Worm (Caenorhabditis elegans) whole organism, L4 larva: ENCODE results near the gene sulp-7.

Source experiments
- D1046.2 ChIP-seq: fragments of 200-800 bp; sonication (Bioruptor generic); IDR thresholded peaks from 2 replicates; pipeline ENCODE4 v1.3.6; 2022; ENCODE audit warnings: missing genetic modification characterization, missing compliant biosample characterization
- F10B5.3 ChIP-seq: sonication (generic microtip); optimal IDR thresholded peaks from 2 replicates; lab custom pipeline; 2016; ENCODE audit warnings: mild to moderate bottlenecking, missing genetic modification characterization, missing compliant biosample characterization
- F26F4.8 ChIP-seq: fragments of 200-800 bp; sonication (Bioruptor generic); conservative IDR thresholded peaks from 2 replicates; pipeline ENCODE4 v1.3.6; 2022; ENCODE audit warnings: missing genetic modification characterization, missing compliant biosample characterization
- R02D3.7 ChIP-seq: fragments of 150-350 bp; sonication (generic microtip); optimal IDR thresholded peaks from 3 replicates; lab custom pipeline; 2014; ENCODE audit warnings: missing biosample characterization, missing genetic modification characterization
- T20F7.1 ChIP-seq: fragments of 200-800 bp; sonication (Bioruptor generic); optimal IDR thresholded peaks from 2 replicates; lab custom pipeline; 2018; ENCODE audit warnings: mild to moderate bottlenecking, missing genetic modification characterization, missing compliant biosample characterization
- T26A8.4 ChIP-seq: fragments of 200-800 bp; sonication (Bioruptor generic); IDR thresholded peaks from 2 replicates; pipeline ENCODE4 v1.3.6; 2022; ENCODE audit warnings: missing genetic modification characterization, missing compliant biosample characterization
- Y48G9A.11 ChIP-seq: fragments of 200-800 bp; sonication (Bioruptor generic); IDR thresholded peaks from 2 replicates; pipeline ENCODE4 v1.3.6; 2022; ENCODE audit warnings: missing genetic modification reagents, missing genetic modification characterization, missing compliant biosample characterization
- Y75B8A.6 ChIP-seq: fragments of 200-800 bp; sonication (Bioruptor generic); IDR thresholded peaks from 2 replicates; pipeline ENCODE4 v1.3.6; 2022; ENCODE audit warnings: missing genetic modification reagents, missing genetic modification characterization, missing compliant biosample characterization
- ama-1 ChIP-seq: fragments of 150-350 bp; optimal IDR thresholded peaks from 2 replicates; lab custom pipeline; 2014; ENCODE audit warnings: inconsistent platforms, mixed read lengths
- arid-1 ChIP-seq: fragments of 200-800 bp; sonication (Bioruptor generic); conservative IDR thresholded peaks from 2 replicates; pipeline ENCODE4 v1.3.6; 2022; ENCODE audit warnings: missing genetic modification reagents, missing genetic modification characterization, missing compliant biosample characterization
- ceh-32 ChIP-seq: sonication (generic microtip); optimal IDR thresholded peaks from 2 replicates; lab custom pipeline; 2016; ENCODE audit warnings: mild to moderate bottlenecking, missing genetic modification characterization, missing compliant biosample characterization; ENCODE audit not compliant: poor library complexity
- ceh-62 ChIP-seq: sonication (generic microtip); optimal IDR thresholded peaks from 2 replicates; lab custom pipeline; 2017; ENCODE audit warnings: missing biosample characterization, missing genetic modification characterization
- ctbp-1 ChIP-seq: fragments of 200-800 bp; sonication (Bioruptor generic); IDR thresholded peaks from 2 replicates; pipeline ENCODE4 v1.3.6; 2022; ENCODE audit warnings: missing genetic modification reagents, missing genetic modification characterization, missing compliant biosample characterization
- daf-16 ChIP-seq, 3 experiments: sonication (generic microtip); optimal IDR thresholded peaks; 2 replicates each; lab custom pipeline; 2016 to 2017; ENCODE audit warnings: missing genetic modification characterization in 3 of 3, missing genetic modification reagents in 3 of 3, mild to moderate bottlenecking in 2 of 3, missing compliant biosample characterization in 2 of 3, missing biosample characterization in 1 of 3, moderate library complexity in 1 of 3
- daf-19 ChIP-seq: fragments of 200-800 bp; sonication (Bioruptor generic); conservative IDR thresholded peaks from 2 replicates; pipeline ENCODE4 v1.3.6; 2022; ENCODE audit warnings: missing genetic modification characterization, missing compliant biosample characterization
- dmd-6 ChIP-seq: fragments of 200-800 bp; sonication (Bioruptor generic); IDR thresholded peaks from 2 replicates; pipeline ENCODE4 v1.3.6; 2022; ENCODE audit warnings: missing genetic modification reagents, missing genetic modification characterization, missing compliant biosample characterization
- dmd-8 ChIP-seq: fragments of 200-800 bp; sonication (Bioruptor generic); IDR thresholded peaks from 2 replicates; pipeline ENCODE4 v1.3.6; 2022; ENCODE audit warnings: missing genetic modification characterization, missing compliant biosample characterization
- dmd-9 ChIP-seq: fragments of 200-800 bp; sonication (Bioruptor generic); IDR thresholded peaks from 2 replicates; pipeline ENCODE4 v1.3.6; 2022; ENCODE audit warnings: missing genetic modification reagents, missing genetic modification characterization, missing compliant biosample characterization
- dve-1 ChIP-seq: sonication (generic microtip); optimal IDR thresholded peaks from 2 replicates; lab custom pipeline; 2017; ENCODE audit warnings: antibody characterized with exemption, mild to moderate bottlenecking, missing genetic modification characterization, missing compliant biosample characterization; ENCODE audit not compliant: insufficient read depth
- fos-1 ChIP-seq: fragments of 150-350 bp; optimal IDR thresholded peaks from 2 replicates; lab custom pipeline; 2014; ENCODE audit warnings: missing biosample characterization, missing genetic modification characterization
- gei-8 ChIP-seq: fragments of 200-800 bp; sonication (Bioruptor generic); optimal IDR thresholded peaks from 2 replicates; lab custom pipeline; 2018; ENCODE audit warnings: mild to moderate bottlenecking, missing genetic modification characterization, missing compliant biosample characterization
- hlh-11 ChIP-seq: fragments of 200-800 bp; sonication (Bioruptor generic); optimal IDR thresholded peaks from 2 replicates; lab custom pipeline; 2018; ENCODE audit warnings: mild to moderate bottlenecking, missing genetic modification characterization, missing compliant biosample characterization
- hlh-30 ChIP-seq: sonication (generic microtip); optimal IDR thresholded peaks from 2 replicates; lab custom pipeline; 2017; ENCODE audit warnings: antibody characterized with exemption, mild to moderate bottlenecking, missing genetic modification characterization, missing compliant biosample characterization; ENCODE audit not compliant: insufficient read depth
- hmg-1.1 ChIP-seq: fragments of 200-800 bp; sonication (Bioruptor generic); IDR thresholded peaks from 2 replicates; pipeline ENCODE4 v1.3.6; 2022; ENCODE audit warnings: missing genetic modification reagents, missing genetic modification characterization, missing compliant biosample characterization
- jun-1 ChIP-seq: fragments of 150-350 bp; optimal IDR thresholded peaks from 2 replicates; lab custom pipeline; 2014; ENCODE audit warnings: missing biosample characterization, missing genetic modification reagents, missing genetic modification characterization
- lim-7 ChIP-seq: fragments of 200-800 bp; sonication (Bioruptor generic); IDR thresholded peaks from 2 replicates; pipeline ENCODE4 v1.3.6; 2022; ENCODE audit warnings: missing genetic modification characterization, missing compliant biosample characterization
- madf-5 ChIP-seq, 2 experiments: fragments of 200-800 bp; sonication (Bioruptor generic); IDR thresholded peaks; 2 replicates each; pipeline ENCODE4 v1.3.6; 2022; ENCODE audit warnings: missing compliant biosample characterization in 2 of 2, missing genetic modification characterization in 2 of 2
- mdt-29 ChIP-seq: fragments of 200-800 bp; sonication (Bioruptor generic); IDR thresholded peaks from 2 replicates; pipeline ENCODE4 v1.3.6; 2022; ENCODE audit warnings: missing genetic modification reagents, missing genetic modification characterization, missing compliant biosample characterization
- mep-1 ChIP-seq: fragments of 150-350 bp; sonication (generic microtip); optimal IDR thresholded peaks from 3 replicates; lab custom pipeline; 2014; ENCODE audit warnings: missing biosample characterization, missing genetic modification characterization
- mes-2 ChIP-seq: sonication (generic microtip); optimal IDR thresholded peaks from 2 replicates; lab custom pipeline; 2016; ENCODE audit warnings: missing genotype, mild to moderate bottlenecking, missing genetic modification characterization, missing compliant biosample characterization; ENCODE audit not compliant: poor library complexity, severe bottlenecking
- nhr-111 ChIP-seq: fragments of 200-800 bp; sonication (Bioruptor generic); optimal IDR thresholded peaks from 2 replicates; lab custom pipeline; 2018; ENCODE audit warnings: mild to moderate bottlenecking, missing genetic modification characterization, missing compliant biosample characterization
- nhr-25 ChIP-seq: sonication (generic microtip); optimal IDR thresholded peaks from 2 replicates; lab custom pipeline; 2017; ENCODE audit warnings: missing genetic modification characterization, mild to moderate bottlenecking, missing compliant biosample characterization, antibody characterized with exemption, moderate library complexity, borderline replicate concordance; ENCODE audit not compliant: insufficient read depth
- nhr-28 ChIP-seq: fragments of 150-350 bp; optimal IDR thresholded peaks from 2 replicates; lab custom pipeline; 2014; ENCODE audit warnings: missing biosample characterization, missing genetic modification characterization
- nhr-41 ChIP-seq: fragments of 200-800 bp; sonication (Bioruptor generic); IDR thresholded peaks from 2 replicates; pipeline ENCODE4 v1.3.6; 2022; ENCODE audit warnings: missing genetic modification reagents, missing genetic modification characterization, missing compliant biosample characterization
- pqm-1 ChIP-seq: sonication (generic microtip); optimal IDR thresholded peaks from 2 replicates; lab custom pipeline; 2017; ENCODE audit warnings: missing biosample characterization, missing genetic modification characterization
- rbr-2 ChIP-seq: sonication (generic microtip); optimal IDR thresholded peaks from 2 replicates; lab custom pipeline; 2016; ENCODE audit warnings: missing genotype, missing genetic modification characterization, missing compliant biosample characterization
- saeg-2 ChIP-seq: fragments of 200-800 bp; sonication (Bioruptor generic); IDR thresholded peaks from 2 replicates; pipeline ENCODE4 v1.3.6; 2022; ENCODE audit warnings: missing genetic modification reagents, missing genetic modification characterization, missing compliant biosample characterization
- sdz-12 ChIP-seq: fragments of 200-800 bp; sonication (Bioruptor generic); optimal IDR thresholded peaks from 2 replicates; lab custom pipeline; 2018; ENCODE audit warnings: mild to moderate bottlenecking, missing genetic modification characterization, missing compliant biosample characterization
- skn-1 ChIP-seq: fragments of 150-350 bp; optimal IDR thresholded peaks from 2 replicates; lab custom pipeline; 2014; ENCODE audit warnings: missing biosample characterization, missing genetic modification characterization
- snpc-1.2 ChIP-seq: fragments of 200-800 bp; sonication (Bioruptor generic); IDR thresholded peaks from 2 replicates; pipeline ENCODE4 v1.3.6; 2022; ENCODE audit warnings: missing genetic modification reagents, missing genetic modification characterization, missing compliant biosample characterization
- spr-1 ChIP-seq: sonication (generic microtip); optimal IDR thresholded peaks from 2 replicates; lab custom pipeline; 2016; ENCODE audit warnings: mild to moderate bottlenecking, missing genetic modification characterization, missing compliant biosample characterization
- spr-3 ChIP-seq: fragments of 200-800 bp; sonication (Bioruptor generic); optimal IDR thresholded peaks from 2 replicates; lab custom pipeline; 2018; ENCODE audit warnings: mild to moderate bottlenecking, missing genetic modification characterization, missing compliant biosample characterization
- unc-130 ChIP-seq: sonication (generic microtip); optimal IDR thresholded peaks from 2 replicates; lab custom pipeline; 2016; ENCODE audit warnings: missing genetic modification reagents, missing genetic modification characterization, missing compliant biosample characterization
- unc-62 ChIP-seq, 3 experiments: fragments of 150-350 bp in 1 of 3; sonication (generic microtip); optimal IDR thresholded peaks in 2 of 3; peaks in 1 of 3; 1 replicate in 1 of 3; 2 replicates in 2 of 3; lab custom pipeline; 2014 to 2017; ENCODE audit warnings: missing biosample characterization in 3 of 3, missing genetic modification characterization in 3 of 3, missing genetic modification reagents in 3 of 3, missing genotype in 1 of 3
- vab-7 ChIP-seq: fragments of 200-800 bp; sonication (Bioruptor generic); IDR thresholded peaks from 2 replicates; pipeline ENCODE4 v1.3.6; 2022; ENCODE audit warnings: missing genetic modification reagents, missing genetic modification characterization, missing compliant biosample characterization
- zag-1 ChIP-seq: fragments of 150-350 bp; optimal IDR thresholded peaks from 2 replicates; lab custom pipeline; 2014; ENCODE audit warnings: missing biosample characterization, missing genetic modification characterization
- zfp-3 ChIP-seq: fragments of 200-800 bp; sonication (Bioruptor generic); conservative IDR thresholded peaks from 2 replicates; pipeline ENCODE4 v1.3.6; 2022; ENCODE audit warnings: missing genetic modification reagents, missing genetic modification characterization, missing compliant biosample characterization
- ztf-11 ChIP-seq: fragments of 150-350 bp; optimal IDR thresholded peaks from 2 replicates; lab custom pipeline; 2014; ENCODE audit warnings: missing biosample characterization, missing genetic modification characterization
- ztf-7 ChIP-seq: fragments of 150-350 bp; optimal IDR thresholded peaks from 2 replicates; lab custom pipeline; 2014; ENCODE audit warnings: missing biosample characterization, missing genetic modification characterization

Gene sulp-7

DNA sequence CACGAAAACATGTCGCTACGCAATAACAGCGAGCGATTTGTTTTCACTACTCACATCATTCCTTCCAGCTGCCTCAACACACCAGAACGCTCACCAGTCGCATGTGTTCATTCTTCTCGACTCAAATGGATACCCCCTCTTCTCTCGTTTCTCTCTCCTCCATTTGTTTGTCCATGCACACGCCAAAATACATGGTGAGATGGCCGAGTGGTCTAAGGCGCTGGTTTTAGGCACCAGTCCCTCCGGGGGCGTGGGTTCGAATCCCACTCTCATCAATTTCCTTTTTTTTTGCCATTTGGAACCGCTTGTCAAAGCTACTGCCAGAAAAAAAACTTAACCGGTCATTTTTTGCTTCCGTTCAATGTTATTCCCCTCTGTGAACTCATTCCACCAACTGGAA, 15.0 kb downstream of the sulp-7 start (continued):
- peak; percentile 92 for TF ChIP-seq dmd-8 (GFP tag; lab: Robert Waterston, UW)
- peak; percentile 72 for TF ChIP-seq jun-1 (tag; lab: Kevin White, UChicago)
- no peak for TF ChIP-seq spr-3 (GFP tag; lab: Kevin White, UChicago)
- no peak for TF ChIP-seq ceh-62
- peak; percentile 45 for TF ChIP-seq nhr-28 (tag; lab: Kevin White, UChicago)
- peak; percentile 94 for TF ChIP-seq ctbp-1 (GFP tag; lab: Robert Waterston, UW)
- TF ChIP-seq skn-1: no peak
- peak; percentile 84 for TF ChIP-seq D1046.2 (GFP tag; lab: Robert Waterston, UW)
- TF ChIP-seq lim-7 (GFP tag; lab: Robert Waterston, UW): peak; percentile 87
- peak; percentile 89; the same call in 1 of the 2 replicates for TF ChIP-seq nhr-41 (GFP tag; lab: Robert Waterston, UW)
- TF ChIP-seq T20F7.1: peak; percentile 59
- TF ChIP-seq pqm-1 (tag; lab: Kevin White, UChicago): no peak
- TF ChIP-seq F10B5.3 (tag; lab: Kevin White, UChicago): peak; percentile 78
- TF ChIP-seq sdz-12 (GFP tag; lab: Kevin White, UChicago): peak; percentile 59
- TF ChIP-seq mes-2 (tag; lab: Kevin White, UChicago): no peak
- TF ChIP-seq zag-1 (tag; lab: Kevin White, UChicago): no peak
- TF ChIP-seq arid-1: peak; percentile 79
- peak; percentile 29 for TF ChIP-seq unc-130 (GFP tag; lab: Kevin White, UChicago)
- no peak for TF ChIP-seq R02D3.7
- no peak for TF ChIP-seq T26A8.4 (GFP tag; lab: Robert Waterston, UW)
- peak; percentile 55 for TF ChIP-seq gei-8 (GFP tag; lab: Kevin White, UChicago)
- TF ChIP-seq madf-5 (GFP tag; IDR thresholded peaks at IDR 0.05; lab: Robert Waterston, UW): peak; percentile 44 to 95; a peak in 3 of 4 replicates
- peak; percentile 94 for TF ChIP-seq daf-19 (GFP tag; lab: Robert Waterston, UW)
- TF ChIP-seq dmd-9: peak; percentile 74; the same call in 1 of the 2 replicates
- peak; percentile 88 for TF ChIP-seq dmd-6 (GFP tag; lab: Robert Waterston, UW)
- peak; percentile 73 for TF ChIP-seq nhr-25 (tag; lab: Kevin White, UChicago)
- no peak for TF ChIP-seq mdt-29
- no peak; the same call in 1 of the 2 replicates for TF ChIP-seq vab-7 (GFP tag; lab: Robert Waterston, UW)
- TF ChIP-seq fos-1 (tag; lab: Kevin White, UChicago): no peak
- peak; percentile 97 for TF ChIP-seq hmg-1.1
- TF ChIP-seq ztf-11 (tag; lab: Kevin White, UChicago): no peak
- peak; percentile 54 to 95 for TF ChIP-seq daf-16 (GFP tag; optimal IDR thresholded peaks at IDR 0.05; lab: Kevin White, UChicago)
- TF ChIP-seq daf-16 (tag; optimal IDR thresholded peaks at IDR 0.05; lab: Kevin White, UChicago): peak; percentile 74
- TF ChIP-seq zfp-3: peak; percentile 73; the same call in 1 of the 2 replicates
- TF ChIP-seq Y75B8A.6: no peak
- TF ChIP-seq hlh-30 (tag; lab: Kevin White, UChicago): peak; percentile 78
- TF ChIP-seq rbr-2 (tag; lab: Kevin White, UChicago): peak; percentile 93
- TF ChIP-seq Y48G9A.11 (GFP tag; lab: Robert Waterston, UW): no peak; the same call in 1 of the 2 replicates
- TF ChIP-seq ama-1: no peak
- peak; percentile 86 for TF ChIP-seq ztf-7 (tag; lab: Kevin White, UChicago)
- TF ChIP-seq snpc-1.2 (GFP tag; lab: Robert Waterston, UW): peak; percentile 92
- TF ChIP-seq mep-1 (tag; lab: Kevin White, UChicago): peak; percentile 92
- TF ChIP-seq hlh-11 (tag; lab: Kevin White, UChicago): peak; percentile 78
- TF ChIP-seq spr-1 (tag; lab: Kevin White, UChicago): peak; percentile 88
- TF ChIP-seq saeg-2 (GFP tag; lab: Robert Waterston, UW): 0 out of 2 replicates have a peak, but pooled peaks have one; percentile 73
- TF ChIP-seq F26F4.8: 0 out of 2 replicates have a peak, but pooled peaks have one; percentile 50
- peak; percentile 79 for TF ChIP-seq dve-1 (tag; lab: Kevin White, UChicago)
- TF ChIP-seq nhr-111 (GFP tag; lab: Kevin White, UChicago): peak; percentile 37
- TF ChIP-seq ceh-32: peak; percentile 54
- peak in 1 of 2 experiments; percentile 95 for TF ChIP-seq unc-62 (GFP tag; optimal IDR thresholded peaks at IDR 0.05 in 1 of 2; lab: Kevin White, UChicago)
- TF ChIP-seq unc-62 (tag; optimal IDR thresholded peaks at IDR 0.05; lab: Kevin White, UChicago): no peak
